Worm (Caenorhabditis elegans) whole organism, mixed stage, embryonic: Measurements from ENCODE around the gene F44B9.10.
A peak's percentile ranks its signal among the peaks of the same experiment; 100 is the strongest.

ENCODE experiments used
- bed-3 ChIP-seq: fragments of 200-800 bp; sonication (Bioruptor generic); optimal IDR thresholded peaks from 3 replicates; lab custom pipeline; 2018; ENCODE audit warnings: mild to moderate bottlenecking, missing genetic modification characterization, moderate library complexity, missing compliant biosample characterization
- blmp-1 ChIP-seq: fragments of 150-350 bp; optimal IDR thresholded peaks from 2 replicates; lab custom pipeline; 2014; ENCODE audit warnings: missing biosample characterization, missing genetic modification characterization
- ceh-39 ChIP-seq: fragments of 150-350 bp; optimal IDR thresholded peaks from 2 replicates; lab custom pipeline; 2014; ENCODE audit warnings: missing biosample characterization, missing genetic modification characterization
- ceh-43 ChIP-seq: fragments of 200-800 bp; sonication (Bioruptor generic); optimal IDR thresholded peaks from 2 replicates; lab custom pipeline; 2018; ENCODE audit warnings: mild to moderate bottlenecking, missing genetic modification characterization, moderate library complexity, missing compliant biosample characterization
- ceh-83 ChIP-seq: fragments of 200-800 bp; sonication (Bioruptor generic); optimal IDR thresholded peaks from 2 replicates; lab custom pipeline; 2018; ENCODE audit warnings: mild to moderate bottlenecking, missing genetic modification characterization, missing compliant biosample characterization
- ces-1 ChIP-seq: fragments of 150-350 bp; optimal IDR thresholded peaks from 2 replicates; lab custom pipeline; 2014; ENCODE audit warnings: missing biosample characterization, missing genetic modification reagents, missing genetic modification characterization
- elt-1 ChIP-seq: sonication (generic microtip); optimal IDR thresholded peaks from 2 replicates; lab custom pipeline; 2017; ENCODE audit warnings: missing genetic modification characterization, mild to moderate bottlenecking, missing compliant biosample characterization, antibody characterized with exemption, moderate library complexity, borderline replicate concordance; ENCODE audit not compliant: insufficient read depth
- ham-2 ChIP-seq: fragments of 200-800 bp; sonication (Bioruptor generic); optimal IDR thresholded peaks from 2 replicates; lab custom pipeline; 2018; ENCODE audit warnings: mild to moderate bottlenecking, missing genetic modification characterization, missing compliant biosample characterization
- hlh-1 ChIP-seq: fragments of 150-350 bp; optimal IDR thresholded peaks from 2 replicates; lab custom pipeline; 2014; ENCODE audit warnings: missing biosample characterization, missing genetic modification reagents, missing genetic modification characterization
- lin-32 ChIP-seq: fragments of 200-800 bp; sonication (Bioruptor generic); optimal IDR thresholded peaks from 2 replicates; lab custom pipeline; 2018; ENCODE audit warnings: mild to moderate bottlenecking, missing genetic modification characterization, missing compliant biosample characterization
- lsy-2 ChIP-seq: fragments of 150-350 bp; optimal IDR thresholded peaks from 2 replicates; lab custom pipeline; 2014; ENCODE audit warnings: missing biosample characterization, missing genetic modification characterization
- mab-5 ChIP-seq: fragments of 150-350 bp; optimal IDR thresholded peaks from 2 replicates; lab custom pipeline; 2014; ENCODE audit warnings: missing biosample characterization, missing genetic modification characterization
- mls-2 ChIP-seq: sonication (generic microtip); optimal IDR thresholded peaks from 2 replicates; lab custom pipeline; 2016; ENCODE audit warnings: mild to moderate bottlenecking, missing genetic modification characterization, moderate library complexity, missing compliant biosample characterization
- nhr-12 ChIP-seq: fragments of 150-350 bp; optimal IDR thresholded peaks from 2 replicates; lab custom pipeline; 2014; ENCODE audit warnings: missing biosample characterization, missing genetic modification characterization
- nhr-76 ChIP-seq: sonication (generic microtip); optimal IDR thresholded peaks from 2 replicates; lab custom pipeline; 2017; ENCODE audit warnings: missing biosample characterization, missing genetic modification characterization
- pha-4 ChIP-seq: fragments of 150-350 bp; optimal IDR thresholded peaks from 2 replicates; lab custom pipeline; 2018; ENCODE audit warnings: missing biosample characterization, missing genetic modification reagents, missing genetic modification characterization
- sem-2 ChIP-seq: fragments of 200-800 bp; sonication (Bioruptor generic); optimal IDR thresholded peaks from 2 replicates; lab custom pipeline; 2018; ENCODE audit warnings: mild to moderate bottlenecking, missing genetic modification characterization, missing compliant biosample characterization
- snpc-4 ChIP-seq: fragments of 150-350 bp; optimal IDR thresholded peaks from 2 replicates; lab custom pipeline; 2014; ENCODE audit warnings: missing biosample characterization, missing genetic modification characterization
- sptf-1 ChIP-seq: sonication (generic microtip); optimal IDR thresholded peaks from 2 replicates; lab custom pipeline; 2017; ENCODE audit warnings: mild to moderate bottlenecking, missing genetic modification characterization, moderate library complexity, missing compliant biosample characterization
- tbx-8 ChIP-seq: fragments of 200-800 bp; sonication (Bioruptor generic); optimal IDR thresholded peaks from 2 replicates; lab custom pipeline; 2018; ENCODE audit warnings: mild to moderate bottlenecking, missing genetic modification characterization, moderate library complexity, missing compliant biosample characterization
- unc-120 ChIP-seq: sonication (generic microtip); optimal IDR thresholded peaks from 2 replicates; lab custom pipeline; 2017; ENCODE audit warnings: missing genetic modification characterization, missing compliant biosample characterization; ENCODE audit not compliant: poor library complexity, severe bottlenecking
- unc-39 ChIP-seq: fragments of 150-350 bp; optimal IDR thresholded peaks from 2 replicates; lab custom pipeline; 2014; ENCODE audit warnings: missing biosample characterization, missing genetic modification characterization
- unc-62 ChIP-seq: fragments of 150-350 bp; optimal IDR thresholded peaks from 2 replicates; lab custom pipeline; 2014; ENCODE audit warnings: missing biosample characterization, missing genetic modification reagents, missing genetic modification characterization
- zip-8 ChIP-seq: fragments of 150-350 bp; optimal IDR thresholded peaks from 2 replicates; lab custom pipeline; 2014; ENCODE audit warnings: missing biosample characterization, missing genetic modification characterization
- ztf-11 ChIP-seq: fragments of 150-350 bp; optimal IDR thresholded peaks from 2 replicates; lab custom pipeline; 2014; ENCODE audit warnings: missing biosample characterization, missing genetic modification characterization

Gene F44B9.10

ce11 chrIII:8067798-8068197 is 34.4 kb upstream of the F44B9.10 start:
- no peak for TF ChIP-seq ceh-83 (GFP tag; lab: Kevin White, UChicago)
- TF ChIP-seq ceh-43 (GFP tag; lab: Kevin White, UChicago) = no peak
- TF ChIP-seq unc-120 = no peak
- no peak for TF ChIP-seq ceh-39 (tag; lab: Kevin White, UChicago)
- TF ChIP-seq ztf-11 (tag; lab: Kevin White, UChicago) = no peak
- TF ChIP-seq lin-32 (GFP tag; lab: Kevin White, UChicago) = no peak
- no peak for TF ChIP-seq pha-4

- TF ChIP-seq tbx-8 (no peak), nhr-76 (tag; lab: Kevin White, UChicago) (no peak), ceh-39 (tag; lab: Kevin White, UChicago) (no peak), hlh-1 (tag; lab: Kevin White, UChicago) (no peak), ztf-11 (tag; lab: Kevin White, UChicago) (no peak), nhr-12 (tag; lab: Kevin White, UChicago) (no peak), mls-2 (tag; lab: Kevin White, UChicago) (no peak), unc-120 (no peak), ceh-43 (GFP tag; lab: Kevin White, UChicago) (no peak), snpc-4 (tag; lab: Kevin White, UChicago) (no peak), ceh-83 (GFP tag; lab: Kevin White, UChicago) (no peak), elt-1 (tag; lab: Kevin White, UChicago) (no peak), mab-5 (tag; lab: Kevin White, UChicago) (no peak), ham-2 (no peak), sptf-1 (tag; lab: Kevin White, UChicago) (no peak)
These were observed 33.6 kb upstream of the F44B9.10 start, which contains the start of gene pros-1 for ce11 chrIII:8066989-8067388. Gene pros-1, plus strand, starts transcription at chrIII:8067289.

DNA sequence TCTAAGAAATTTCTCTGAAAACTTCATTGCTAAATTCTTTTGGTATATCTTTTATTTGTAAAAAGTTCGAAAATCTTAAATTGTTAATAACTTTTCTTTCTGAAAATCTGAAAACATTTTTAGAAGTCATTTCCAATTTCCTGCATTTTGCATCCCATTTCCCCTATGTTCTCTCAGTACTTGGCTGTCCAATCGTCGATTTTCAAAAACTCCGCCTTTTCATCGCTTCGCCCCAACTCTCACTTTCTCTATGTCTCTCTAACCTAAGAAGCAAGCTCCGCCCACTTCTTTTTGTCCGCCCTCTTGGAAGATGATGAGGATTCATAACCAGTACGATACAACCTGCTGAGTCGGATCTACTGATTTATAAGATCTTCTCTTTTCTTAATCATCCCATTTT is 31.7 kb upstream of the F44B9.10 start:
- TF ChIP-seq snpc-4 (tag; lab: Kevin White, UChicago) = no peak
- TF ChIP-seq ceh-43 (GFP tag; lab: Kevin White, UChicago) = no peak
- TF ChIP-seq sem-2 (GFP tag; lab: Kevin White, UChicago) = no peak
- TF ChIP-seq lsy-2 (tag; lab: Kevin White, UChicago) = peak; percentile 66
- TF ChIP-seq mls-2 (tag; lab: Kevin White, UChicago) = no peak
- TF ChIP-seq bed-3 (GFP tag; lab: Kevin White, UChicago) = no peak
- TF ChIP-seq nhr-76 (tag; lab: Kevin White, UChicago) = no peak

DNA sequence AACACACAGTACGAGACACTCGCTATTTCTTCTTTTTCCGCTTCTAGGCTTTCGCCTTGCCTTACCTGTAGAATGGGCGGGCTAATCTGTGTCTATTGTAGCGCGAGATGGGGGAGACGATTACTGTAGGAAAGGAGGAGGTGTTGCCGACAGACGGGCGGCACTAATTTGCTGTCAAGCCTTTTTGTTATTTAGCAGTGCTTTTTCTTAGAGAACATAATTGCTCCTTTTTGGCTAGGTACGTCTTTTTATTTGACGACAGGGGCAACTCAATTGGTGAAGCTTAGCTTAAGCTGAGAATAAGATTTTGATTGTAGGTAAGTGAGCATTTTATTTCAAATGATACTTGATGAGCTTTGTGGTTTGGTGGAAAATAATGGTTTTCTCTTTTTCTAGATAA is 30.2 kb upstream of the F44B9.10 start:
- TF ChIP-seq ham-2 = peak; percentile 69
- TF ChIP-seq lsy-2 (tag; lab: Kevin White, UChicago) = peak; percentile 5
- no peak for TF ChIP-seq hlh-1 (tag; lab: Kevin White, UChicago)

DNA sequence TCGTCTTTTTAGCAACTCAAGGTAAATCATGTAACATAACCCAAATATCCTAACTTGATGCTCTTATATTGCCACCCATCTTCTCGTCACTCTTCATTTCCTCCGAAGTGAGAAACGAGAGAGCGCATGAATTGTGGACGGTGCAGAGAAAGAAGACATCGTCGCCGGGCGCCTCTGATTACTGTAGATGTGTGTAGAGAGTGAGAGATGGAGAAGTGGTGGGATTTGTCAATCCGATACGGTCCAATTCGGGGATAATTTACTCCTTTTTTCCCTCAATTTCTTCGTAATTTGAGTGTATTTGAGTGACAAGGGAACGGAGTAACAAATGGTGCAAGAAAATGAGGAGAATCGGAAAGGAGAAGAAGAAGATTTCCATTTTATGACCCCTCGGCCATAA is 27.7 kb upstream of the F44B9.10 start:
- TF ChIP-seq blmp-1 (tag; lab: Kevin White, UChicago) = no peak
- TF ChIP-seq unc-39 (tag; lab: Kevin White, UChicago) = no peak
- TF ChIP-seq bed-3 (GFP tag; lab: Kevin White, UChicago) = no peak
- TF ChIP-seq nhr-12 (tag; lab: Kevin White, UChicago) = no peak
- no peak for TF ChIP-seq snpc-4 (tag; lab: Kevin White, UChicago)
- TF ChIP-seq sptf-1 (tag; lab: Kevin White, UChicago) = no peak
- no peak for TF ChIP-seq ceh-83 (GFP tag; lab: Kevin White, UChicago)
- no peak for TF ChIP-seq unc-120

DNA sequence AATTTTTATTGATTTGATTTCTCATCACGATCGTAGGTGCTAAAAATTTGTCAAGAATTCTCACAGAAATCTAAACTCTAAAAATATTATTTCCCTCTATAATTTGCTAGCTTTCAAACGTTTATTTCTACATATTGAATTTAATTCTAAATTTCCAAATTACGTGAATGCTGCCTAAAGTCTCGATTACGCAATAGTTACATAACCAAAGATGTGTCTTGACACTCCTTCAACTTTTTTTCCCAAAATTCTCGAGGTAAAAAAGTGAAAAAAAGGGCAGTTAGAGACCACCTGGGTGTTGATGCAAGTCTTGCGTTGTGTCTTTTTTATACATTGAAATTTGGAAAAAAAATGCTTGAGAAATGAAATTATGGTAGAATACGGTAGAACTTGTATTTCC is 18.4 kb upstream of the F44B9.10 start:
- TF ChIP-seq nhr-12 (tag; lab: Kevin White, UChicago) (no peak), zip-8 (peak; percentile 98)

- TF ChIP-seq blmp-1 (tag; lab: Kevin White, UChicago) (no peak), ces-1 (no peak), unc-62 (no peak)
These were observed 17.5 kb upstream of the F44B9.10 start, which contains the start of gene K12H4.7 for ce11 chrIII:8050944-8051343. Gene K12H4.7, minus strand, starts transcription at chrIII:8051081.
